Comparison of ENCODE assay signal across 4 fruit fly cellular contexts in genomic region chr2L:7376157-7376556, dm6.
TF ChIP-seq lines count a peak whose summit lies in the region.

No protein-coding gene starts in this region.

- TF ChIP-seq CTCF in whole organism, embryonic (GFP tag; optimal IDR thresholded peaks at IDR 0.05; lab: Kevin White, UChicago) = no peak

TF ChIP-seq in whole organism, embryonic, 481 proteins besides CTCF, POLR2A, EP300 and RAD21 (continues in another document):
- peak; percentile 63 for TF ChIP-seq row (GFP tag; IDR thresholded peaks at IDR 0.05; lab: Robert Waterston, UW)
- TF ChIP-seq Oaz (GFP tag; IDR thresholded peaks at IDR 0.05; lab: Robert Waterston, UW) = peak; percentile 39; the same call in 1 of the 2 replicates
- peak; percentile 27 for TF ChIP-seq CG12219 (GFP tag; optimal IDR thresholded peaks at IDR 0.05; lab: Kevin White, UChicago)
- TF ChIP-seq H2.0 (GFP tag; IDR thresholded peaks at IDR 0.05; lab: Robert Waterston, UW) = peak; percentile 58
- peak; percentile 43; the same call in 1 of the 2 replicates for TF ChIP-seq sob (GFP tag; IDR thresholded peaks at IDR 0.05; lab: Robert Waterston, UW)
- peak; percentile 27 for TF ChIP-seq Antp (GFP tag; optimal IDR thresholded peaks at IDR 0.05; lab: Kevin White, UChicago)
- TF ChIP-seq CG8944 (GFP tag; optimal IDR thresholded peaks at IDR 0.05; lab: Kevin White, UChicago) = peak; percentile 15
- peak; percentile 32 for TF ChIP-seq pnt (GFP tag; optimal IDR thresholded peaks at IDR 0.05; lab: Kevin White, UChicago)
- TF ChIP-seq MESR4 (GFP tag; optimal IDR thresholded peaks at IDR 0.05; lab: Kevin White, UChicago) = no peak
- TF ChIP-seq slbo (GFP tag; IDR thresholded peaks at IDR 0.05; lab: Robert Waterston, UW) = peak; percentile 35
- TF ChIP-seq onecut (GFP tag; IDR thresholded peaks at IDR 0.05; lab: Robert Waterston, UW) = 0 out of 2 replicates have a peak, but pooled peaks have one; percentile 15
- TF ChIP-seq sens (GFP tag; lab: Kevin White, UChicago) = peak; percentile 80
- peak; percentile 6 for TF ChIP-seq CG5245 (GFP tag; optimal IDR thresholded peaks at IDR 0.05; lab: Kevin White, UChicago)
- TF ChIP-seq hkb (optimal IDR thresholded peaks at IDR 0.05; lab: Kevin White, UChicago) = no peak
- TF ChIP-seq hkb (GFP tag; IDR thresholded peaks at IDR 0.05; lab: Robert Waterston, UW) = peak; percentile 77
- peak; percentile 25 for TF ChIP-seq Xbp1 (GFP tag; optimal IDR thresholded peaks at IDR 0.05; lab: Kevin White, UChicago)
- TF ChIP-seq ewg (GFP tag; optimal IDR thresholded peaks at IDR 0.05; lab: Kevin White, UChicago) = peak; percentile 6
- TF ChIP-seq CG6689 (GFP tag; IDR thresholded peaks at IDR 0.05; lab: Robert Waterston, UW) = peak; percentile 39; the same call in 1 of the 2 replicates
- peak; percentile 24; the same call in 1 of the 2 replicates for TF ChIP-seq CG32772 (GFP tag; IDR thresholded peaks at IDR 0.05; lab: Robert Waterston, UW)
- peak; percentile 45; the same call in 1 of the 2 replicates for TF ChIP-seq stc (GFP tag; IDR thresholded peaks at IDR 0.05; lab: Robert Waterston, UW)
- peak; percentile 27; the same call in 1 of the 3 replicates for TF ChIP-seq B-H1 (GFP tag; IDR thresholded peaks at IDR 0.05; lab: Robert Waterston, UW)

TF ChIP-seq in whole organism, prepupa, 60 proteins besides CTCF, POLR2A, EP300 and RAD21 (continues in another document):
- TF ChIP-seq OdsH (GFP tag; optimal IDR thresholded peaks at IDR 0.05; lab: Kevin White, UChicago) (peak; percentile 68), achi (GFP tag; optimal IDR thresholded peaks at IDR 0.05; lab: Kevin White, UChicago) (peak; percentile 25), CG6792 (GFP tag; optimal IDR thresholded peaks at IDR 0.05; lab: Kevin White, UChicago) (peak; percentile 47), CG6808 (GFP tag; optimal IDR thresholded peaks at IDR 0.05; lab: Kevin White, UChicago) (no peak), fd59A (GFP tag; optimal IDR thresholded peaks at IDR 0.05; lab: Kevin White, UChicago) (no peak), Eip93F (GFP tag; optimal IDR thresholded peaks at IDR 0.05; lab: Kevin White, UChicago) (no peak), Sox15 (GFP tag; optimal IDR thresholded peaks at IDR 0.05; lab: Kevin White, UChicago) (peak; percentile 12), Eip75B (GFP tag; optimal IDR thresholded peaks at IDR 0.05; lab: Kevin White, UChicago) (no peak), CG16779 (tag; optimal IDR thresholded peaks at IDR 0.05; lab: Kevin White, UChicago) (no peak), CG6854 (GFP tag; optimal IDR thresholded peaks at IDR 0.05; lab: Kevin White, UChicago) (no peak), CG31627 (GFP tag; optimal IDR thresholded peaks at IDR 0.05; lab: Kevin White, UChicago) (peak; percentile 75), topi (GFP tag; optimal IDR thresholded peaks at IDR 0.05; lab: Kevin White, UChicago) (peak; percentile 56), Sox14 (GFP tag; optimal IDR thresholded peaks at IDR 0.05; lab: Kevin White, UChicago) (peak; percentile 49), Hr38 (GFP tag; optimal IDR thresholded peaks at IDR 0.05; lab: Kevin White, UChicago) (peak; percentile 48), salr (GFP tag; optimal IDR thresholded peaks at IDR 0.05; lab: Kevin White, UChicago) (no peak), CG7368 (GFP tag; optimal IDR thresholded peaks at IDR 0.05; lab: Kevin White, UChicago) (peak; percentile 19), CG11294 (GFP tag; IDR thresholded peaks at IDR 0.05; lab: Robert Waterston, UW) (peak; percentile 81), CG3919 (GFP tag; optimal IDR thresholded peaks at IDR 0.05; lab: Kevin White, UChicago) (no peak), dsx (GFP tag; optimal IDR thresholded peaks at IDR 0.05; lab: Kevin White, UChicago; ENCODE audit: poor library complexity, severe bottlenecking) (no peak), net (GFP tag; optimal IDR thresholded peaks at IDR 0.05; lab: Kevin White, UChicago) (peak; percentile 67), vri (GFP tag; optimal IDR thresholded peaks at IDR 0.05; lab: Kevin White, UChicago) (peak; percentile 58), fd85E (GFP tag; optimal IDR thresholded peaks at IDR 0.05; lab: Kevin White, UChicago) (no peak), lz (GFP tag; optimal IDR thresholded peaks at IDR 0.05; lab: Kevin White, UChicago) (peak; percentile 76), CG8319 (GFP tag; optimal IDR thresholded peaks at IDR 0.05; lab: Kevin White, UChicago) (peak; percentile 8)

TF ChIP-seq in whole organism, pupa, 21 proteins besides CTCF, POLR2A, EP300 and RAD21:
- peak; percentile 18 for TF ChIP-seq CG14655 (GFP tag; optimal IDR thresholded peaks at IDR 0.05; lab: Kevin White, UChicago)
- TF ChIP-seq CG32121 (GFP tag; IDR thresholded peaks at IDR 0.05; lab: Robert Waterston, UW) = peak; percentile 94
- peak; percentile 73 for TF ChIP-seq rn (GFP tag; IDR thresholded peaks at IDR 0.05; lab: Robert Waterston, UW)
- peak; percentile 93 for TF ChIP-seq Ets98B (GFP tag; IDR thresholded peaks at IDR 0.05; lab: Robert Waterston, UW)
- TF ChIP-seq D1 (tag; optimal IDR thresholded peaks at IDR 0.05; lab: Kevin White, UChicago) = no peak
- no peak for TF ChIP-seq CG17806 (tag; optimal IDR thresholded peaks at IDR 0.05; lab: Kevin White, UChicago)
- no peak for TF ChIP-seq CG34367 (tag; optimal IDR thresholded peaks at IDR 0.05; lab: Kevin White, UChicago)
- no peak for TF ChIP-seq CG8301 (tag; optimal IDR thresholded peaks at IDR 0.05; lab: Kevin White, UChicago)
- peak; percentile 73 for TF ChIP-seq CG12605 (GFP tag; IDR thresholded peaks at IDR 0.05; lab: Robert Waterston, UW)
- peak; percentile 47 for TF ChIP-seq Snoo (tag; optimal IDR thresholded peaks at IDR 0.05; lab: Kevin White, UChicago)
- peak; percentile 92 for TF ChIP-seq fd96Ca (GFP tag; IDR thresholded peaks at IDR 0.05; lab: Robert Waterston, UW)
- no peak for TF ChIP-seq CG15710 (tag; optimal IDR thresholded peaks at IDR 0.05; lab: Kevin White, UChicago)
- no peak for TF ChIP-seq CG8159 (tag; optimal IDR thresholded peaks at IDR 0.05; lab: Kevin White, UChicago)
- peak; percentile 50 for TF ChIP-seq Pif1A (GFP tag; optimal IDR thresholded peaks at IDR 0.05; lab: Kevin White, UChicago)
- TF ChIP-seq CG13204 (GFP tag; optimal IDR thresholded peaks at IDR 0.05; lab: Kevin White, UChicago) = no peak
- no peak for TF ChIP-seq CG9948 (tag; optimal IDR thresholded peaks at IDR 0.05; lab: Kevin White, UChicago)
- TF ChIP-seq Pif1B (GFP tag; optimal IDR thresholded peaks at IDR 0.05; lab: Kevin White, UChicago) = peak; percentile 11
- TF ChIP-seq CG10348 (GFP tag; IDR thresholded peaks at IDR 0.05; lab: Robert Waterston, UW) = peak; percentile 69
- no peak for TF ChIP-seq EcR (GFP tag; optimal IDR thresholded peaks at IDR 0.05; lab: Kevin White, UChicago)
- peak; percentile 87 for TF ChIP-seq CG4496 (GFP tag; IDR thresholded peaks at IDR 0.05; lab: Robert Waterston, UW)
- no peak for TF ChIP-seq gl (tag; optimal IDR thresholded peaks at IDR 0.05; lab: Kevin White, UChicago)

TF ChIP-seq in whole organism, wandering third instar larva, 38 proteins besides CTCF, POLR2A, EP300 and RAD21:
- TF ChIP-seq GATAd (GFP tag; optimal IDR thresholded peaks at IDR 0.05; lab: Kevin White, UChicago) (peak; percentile 16), h (GFP tag; optimal IDR thresholded peaks at IDR 0.05; lab: Kevin White, UChicago) (peak; percentile 81), foxo (GFP tag; optimal IDR thresholded peaks at IDR 0.05; lab: Kevin White, UChicago) (peak in 1 of 2 experiments; percentile 81), pan (optimal IDR thresholded peaks at IDR 0.05; lab: Kevin White, UChicago) (no peak), brk (GFP tag; optimal IDR thresholded peaks at IDR 0.05; lab: Kevin White, UChicago) (peak; percentile 35), tai (GFP tag; optimal IDR thresholded peaks at IDR 0.05; lab: Kevin White, UChicago) (no peak), woc (GFP tag; optimal IDR thresholded peaks at IDR 0.05; lab: Kevin White, UChicago) (peak; percentile 41), dl (GFP tag; optimal IDR thresholded peaks at IDR 0.05; lab: Kevin White, UChicago; ENCODE audit: insufficient read depth in 1 of 2, partially characterized antibody in 2 of 2) (no peak), br (GFP tag; optimal IDR thresholded peaks at IDR 0.05; lab: Kevin White, UChicago) (peak; percentile 76), N (GFP tag; optimal IDR thresholded peaks at IDR 0.05; lab: Kevin White, UChicago) (no peak), usp (GFP tag; optimal IDR thresholded peaks at IDR 0.05; lab: Kevin White, UChicago) (no peak), psq (GFP tag; optimal IDR thresholded peaks at IDR 0.05; lab: Kevin White, UChicago) (peak; percentile 59), HLH106 (tag; optimal IDR thresholded peaks at IDR 0.05; lab: Kevin White, UChicago) (peak; percentile 81), OdsH (GFP tag; optimal IDR thresholded peaks at IDR 0.05; lab: Kevin White, UChicago) (peak; percentile 83), Rel (GFP tag; optimal IDR thresholded peaks at IDR 0.05; lab: Kevin White, UChicago) (no peak), Rel (tag; optimal IDR thresholded peaks at IDR 0.05; lab: Kevin White, UChicago) (no peak), ey (GFP tag; optimal IDR thresholded peaks at IDR 0.05; lab: Kevin White, UChicago) (peak; percentile 83), fru (GFP tag; optimal IDR thresholded peaks at IDR 0.05; lab: Kevin White, UChicago) (peak; percentile 61), Hnf4 (GFP tag; optimal IDR thresholded peaks at IDR 0.05; lab: Kevin White, UChicago) (peak; percentile 77), CG32264 (GFP tag; optimal IDR thresholded peaks at IDR 0.05; lab: Kevin White, UChicago) (peak; percentile 6), CG9705 (GFP tag; optimal IDR thresholded peaks at IDR 0.05; lab: Kevin White, UChicago) (peak; percentile 29), dmrt93B (GFP tag; optimal IDR thresholded peaks at IDR 0.05; lab: Kevin White, UChicago) (peak; percentile 65), Jra (GFP tag; optimal IDR thresholded peaks at IDR 0.05; lab: Kevin White, UChicago) (peak; percentile 8)

Comparison
In these comparisons a context has a peak if more than half of its experiments do, and no peak if none do; other contexts are left out.
1. Of the 7 proteins assayed by ChIP-seq in both whole organism, embryonic and whole organism, prepupa: peak only in whole organism, embryonic: none; only in whole organism, prepupa: Gug, Hr39 and Lpt; in both: Sox102F; in neither: 3.